Fruit fly (Drosophila melanogaster): ENCODE data around the gene CG42249.

Gene CG42249

dm6 chrX:11108148-11108844, 12.2 kb downstream of the CG42249 start, which contains the start of gene Hsp60A:
Hsp60A (plus strand) TSS chrX:11108482.
- TF ChIP-seq cnc (optimal IDR thresholded peaks at IDR 0.05) (no peak), cic (GFP tag; optimal IDR thresholded peaks at IDR 0.05) (peak; percentile 3), tj (GFP tag; optimal IDR thresholded peaks at IDR 0.05) (peak; percentile 47), pad (GFP tag; optimal IDR thresholded peaks at IDR 0.05) (peak; percentile 37), CG1620 (GFP tag; optimal IDR thresholded peaks at IDR 0.05) (peak; percentile 73), Hr96 (GFP tag; optimal IDR thresholded peaks at IDR 0.05) (peak; percentile 56), CG5204 (GFP tag; optimal IDR thresholded peaks at IDR 0.05) (no peak), CG14711 (tag; optimal IDR thresholded peaks at IDR 0.05) (peak; percentile 58), ovo (GFP tag; optimal IDR thresholded peaks at IDR 0.05) (peak; percentile 61), toe (GFP tag; optimal IDR thresholded peaks at IDR 0.05) (peak; percentile 33), bab1 (GFP tag; optimal IDR thresholded peaks at IDR 0.05) (peak; percentile 84), kay (GFP tag; ENCODE audit: borderline replicate concordance) (no peak), Crg-1 (GFP tag; optimal IDR thresholded peaks at IDR 0.05) (peak; percentile 14), Mnt (GFP tag; optimal IDR thresholded peaks at IDR 0.05) (no peak), CG7101 (tag; optimal IDR thresholded peaks at IDR 0.05) (peak; percentile 76), CG7045 (GFP tag; optimal IDR thresholded peaks at IDR 0.05) (no peak), Clk (GFP tag; optimal IDR thresholded peaks at IDR 0.05) (no peak), CG12768 (GFP tag; optimal IDR thresholded peaks at IDR 0.05) (no peak), CG11617 (GFP tag; optimal IDR thresholded peaks at IDR 0.05) (no peak), CG33017 (tag; optimal IDR thresholded peaks at IDR 0.05) (peak; percentile 12)

- TF ChIP-seq CG12768 (GFP tag; optimal IDR thresholded peaks at IDR 0.05) (no peak), CG7045 (GFP tag; optimal IDR thresholded peaks at IDR 0.05) (no peak), ovo (GFP tag; optimal IDR thresholded peaks at IDR 0.05) (no peak), cic (GFP tag; optimal IDR thresholded peaks at IDR 0.05) (no peak), cnc (optimal IDR thresholded peaks at IDR 0.05) (no peak), CG11617 (GFP tag; optimal IDR thresholded peaks at IDR 0.05) (peak; percentile 12), bab1 (GFP tag; optimal IDR thresholded peaks at IDR 0.05) (no peak), Clk (GFP tag; optimal IDR thresholded peaks at IDR 0.05) (no peak), pad (GFP tag; optimal IDR thresholded peaks at IDR 0.05) (peak; percentile 2), Hr96 (GFP tag; optimal IDR thresholded peaks at IDR 0.05) (no peak), kay (GFP tag; ENCODE audit: borderline replicate concordance) (no peak), CG33017 (tag; optimal IDR thresholded peaks at IDR 0.05) (peak; percentile 22), CG5204 (GFP tag; optimal IDR thresholded peaks at IDR 0.05) (no peak), CG7101 (tag; optimal IDR thresholded peaks at IDR 0.05) (peak; percentile 2), Mnt (GFP tag; optimal IDR thresholded peaks at IDR 0.05) (peak; percentile 100), tj (GFP tag; optimal IDR thresholded peaks at IDR 0.05) (no peak), toe (GFP tag; optimal IDR thresholded peaks at IDR 0.05) (no peak), CG14711 (tag; optimal IDR thresholded peaks at IDR 0.05) (peak; percentile 36), Crg-1 (GFP tag; optimal IDR thresholded peaks at IDR 0.05) (peak; percentile 20), CG1620 (GFP tag; optimal IDR thresholded peaks at IDR 0.05) (no peak)
Measured at dm6 chrX:11108845-11109450, 12.9 kb downstream of the CG42249 start.

dm6 chrX:11109670-11110069, 13.6 kb downstream of the CG42249 start:
- TF ChIP-seq CG1620 (GFP tag; optimal IDR thresholded peaks at IDR 0.05) = no peak
- no peak for TF ChIP-seq kay (GFP tag; ENCODE audit: borderline replicate concordance)
- TF ChIP-seq CG7101 (tag; optimal IDR thresholded peaks at IDR 0.05) = no peak
- no peak for TF ChIP-seq CG11617 (GFP tag; optimal IDR thresholded peaks at IDR 0.05)
- TF ChIP-seq CG7045 (GFP tag; optimal IDR thresholded peaks at IDR 0.05) = no peak
- TF ChIP-seq CG12768 (GFP tag; optimal IDR thresholded peaks at IDR 0.05) = no peak
- no peak for TF ChIP-seq ovo (GFP tag; optimal IDR thresholded peaks at IDR 0.05)
- no peak for TF ChIP-seq Mnt (GFP tag; optimal IDR thresholded peaks at IDR 0.05)
- TF ChIP-seq CG33017 (tag; optimal IDR thresholded peaks at IDR 0.05) = no peak
- no peak for TF ChIP-seq pad (GFP tag; optimal IDR thresholded peaks at IDR 0.05)
- no peak for TF ChIP-seq cnc (optimal IDR thresholded peaks at IDR 0.05)
- TF ChIP-seq Clk (GFP tag; optimal IDR thresholded peaks at IDR 0.05) = no peak
- TF ChIP-seq CG14711 (tag; optimal IDR thresholded peaks at IDR 0.05) = no peak
- TF ChIP-seq Hr96 (GFP tag; optimal IDR thresholded peaks at IDR 0.05) = no peak

- no peak for TF ChIP-seq Hr96 (GFP tag; optimal IDR thresholded peaks at IDR 0.05)
- TF ChIP-seq cnc (optimal IDR thresholded peaks at IDR 0.05) = no peak
- no peak for TF ChIP-seq CG12768 (GFP tag; optimal IDR thresholded peaks at IDR 0.05)
- no peak for TF ChIP-seq bab1 (GFP tag; optimal IDR thresholded peaks at IDR 0.05)
- no peak for TF ChIP-seq CG11617 (GFP tag; optimal IDR thresholded peaks at IDR 0.05)
- TF ChIP-seq CG33017 (tag; optimal IDR thresholded peaks at IDR 0.05) = no peak
- no peak for TF ChIP-seq CG5204 (GFP tag; optimal IDR thresholded peaks at IDR 0.05)
- TF ChIP-seq CG7045 (GFP tag; optimal IDR thresholded peaks at IDR 0.05) = no peak
- TF ChIP-seq CG7101 (tag; optimal IDR thresholded peaks at IDR 0.05) = no peak
- TF ChIP-seq Clk (GFP tag; optimal IDR thresholded peaks at IDR 0.05) = no peak
- TF ChIP-seq Mnt (GFP tag; optimal IDR thresholded peaks at IDR 0.05) = no peak
- no peak for TF ChIP-seq pad (GFP tag; optimal IDR thresholded peaks at IDR 0.05)
- no peak for TF ChIP-seq kay (GFP tag; ENCODE audit: borderline replicate concordance)
- no peak for TF ChIP-seq toe (GFP tag; optimal IDR thresholded peaks at IDR 0.05)
- TF ChIP-seq CG1620 (GFP tag; optimal IDR thresholded peaks at IDR 0.05) = no peak
- TF ChIP-seq cic (GFP tag; optimal IDR thresholded peaks at IDR 0.05) = no peak
Measured at dm6 chrX:11123561-11123960, 27.5 kb downstream of the CG42249 start.

- TF ChIP-seq CG7045 (GFP tag; optimal IDR thresholded peaks at IDR 0.05) (no peak), Mnt (GFP tag; optimal IDR thresholded peaks at IDR 0.05) (peak; percentile 7)
Measured at dm6 chrX:11124126-11124748, 28.2 kb downstream of the CG42249 start, which contains the start of gene CG11122. CG11122 (minus strand) TSS chrX:11124726.
